Worm (Caenorhabditis elegans): ENCODE results near the gene sru-36.

DNA sequence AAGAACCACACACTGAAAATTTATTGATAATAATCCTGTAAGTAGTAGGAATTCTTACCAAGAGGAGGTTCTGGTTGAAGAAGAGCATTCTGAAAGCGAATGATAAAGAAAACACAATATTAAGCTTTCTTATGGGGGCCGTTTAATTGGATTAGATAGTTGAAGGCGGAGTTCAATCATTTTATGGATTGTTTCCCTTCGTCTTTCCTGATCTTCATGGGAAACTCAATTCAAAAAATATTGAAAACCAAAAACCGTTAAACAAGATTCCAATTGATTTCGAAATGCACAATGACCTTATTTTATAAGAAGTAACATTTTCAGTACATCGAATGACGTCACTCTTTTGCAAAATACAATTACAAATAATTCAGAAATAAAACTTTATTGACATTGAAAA is 42.4 kb upstream of the sru-36 start, which contains the start of gene F46B6.13:
- TF ChIP-seq sox-4 (tag; optimal IDR thresholded peaks at IDR 0.05) (no peak), pha-4 (tag; optimal IDR thresholded peaks at IDR 0.05) (no peak), che-1 (tag; optimal IDR thresholded peaks at IDR 0.05) (no peak), ceh-9 (tag; optimal IDR thresholded peaks at IDR 0.05) (no peak), pat-9 (tag; optimal IDR thresholded peaks at IDR 0.05) (no peak), nhr-11 (tag; optimal IDR thresholded peaks at IDR 0.05) (no peak), pqm-1 (tag; optimal IDR thresholded peaks at IDR 0.05) (no peak), eyg-1 (tag; optimal IDR thresholded peaks at IDR 0.05) (no peak), npax-4 (tag; optimal IDR thresholded peaks at IDR 0.05) (no peak)

Data from whole organism, late embryonic.